Worm (Caenorhabditis elegans) whole organism, L1 larva: ENCODE data around the gene got-2.2.

Source experiments
- ama-1 ChIP-seq: fragments of 150-350 bp; optimal IDR thresholded peaks from 2 replicates; lab custom pipeline; 2014
- ceh-82 ChIP-seq, 3 experiments: fragments of 150-350 bp in 1 of 3; sonication (generic microtip) in 2 of 3; optimal IDR thresholded peaks; 2 replicates each; lab custom pipeline; 2014 to 2017; ENCODE audit warnings: missing biosample characterization in 3 of 3, missing genetic modification characterization in 3 of 3
- egl-27 ChIP-seq, 2 experiments: fragments of 150-350 bp in 1 of 2; sonication (generic microtip); optimal IDR thresholded peaks; 3 replicates each; lab custom pipeline; 2017 to 2018; ENCODE audit warnings: missing biosample characterization in 2 of 2, missing genetic modification characterization in 2 of 2, missing genetic modification reagents in 2 of 2
- elt-3 ChIP-seq, 6 experiments: fragments of 150-350 bp in 1 of 6; sonication (generic microtip); optimal IDR thresholded peaks; 2 replicates each; lab custom pipeline; 2017 to 2018; ENCODE audit warnings: missing biosample characterization in 6 of 6, missing genetic modification characterization in 6 of 6, inconsistent platforms in 1 of 6
- fkh-10 ChIP-seq: sonication (generic microtip); optimal IDR thresholded peaks from 2 replicates; lab custom pipeline; 2017; ENCODE audit warnings: missing biosample characterization, missing genetic modification reagents, missing genetic modification characterization
- lin-39 ChIP-seq: fragments of 150-350 bp; optimal IDR thresholded peaks from 2 replicates; lab custom pipeline; 2014; ENCODE audit warnings: missing biosample characterization, missing genetic modification reagents, missing genetic modification characterization
- mab-9 ChIP-seq: fragments of 200-800 bp; sonication (Bioruptor generic); IDR thresholded peaks from 2 replicates; pipeline ENCODE4 v1.3.6; 2022; ENCODE audit warnings: missing genetic modification reagents, missing genetic modification characterization, missing compliant biosample characterization
- nhr-237 ChIP-seq: fragments of 150-350 bp; optimal IDR thresholded peaks from 2 replicates; lab custom pipeline; 2014; ENCODE audit warnings: missing biosample characterization, missing genetic modification characterization
- unc-62 ChIP-seq: fragments of 150-350 bp; optimal IDR thresholded peaks from 2 replicates; lab custom pipeline; 2014; ENCODE audit warnings: missing biosample characterization, missing genetic modification reagents, missing genetic modification characterization
- vab-15 ChIP-seq: sonication (generic microtip); optimal IDR thresholded peaks from 2 replicates; lab custom pipeline; 2017; ENCODE audit warnings: missing genotype, mild to moderate bottlenecking, missing genetic modification characterization, missing compliant biosample characterization
- zag-1 ChIP-seq: fragments of 150-350 bp; optimal IDR thresholded peaks from 2 replicates; lab custom pipeline; 2014; ENCODE audit warnings: missing biosample characterization, missing genetic modification characterization

DNA sequence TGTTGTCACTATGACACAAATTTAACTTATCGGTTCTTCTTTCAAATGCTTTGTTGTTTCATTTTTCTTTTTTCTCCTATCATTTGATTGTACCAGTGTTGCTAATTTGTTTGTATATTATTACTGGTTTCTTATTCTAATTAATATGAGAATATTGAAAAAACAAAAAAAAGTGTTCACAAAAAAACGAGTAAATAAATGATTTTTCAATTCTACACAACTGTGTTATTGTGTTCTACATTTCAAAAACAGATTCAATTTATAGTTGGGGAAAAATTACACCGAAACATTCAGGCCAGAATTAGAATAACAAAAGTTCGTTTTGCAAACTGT, 12.7 kb downstream of the got-2.2 start:
- TF ChIP-seq unc-62 (GFP tag; lab: Kevin White, UChicago): no peak
- TF ChIP-seq vab-15 (tag; lab: Kevin White, UChicago): no peak
- TF ChIP-seq fkh-10 (GFP tag; lab: Kevin White, UChicago): no peak
- TF ChIP-seq elt-3 (tag; optimal IDR thresholded peaks at IDR 0.05; lab: Kevin White, UChicago): no peak
- TF ChIP-seq lin-39 (tag; lab: Kevin White, UChicago): no peak
- no peak for TF ChIP-seq ceh-82 (tag; optimal IDR thresholded peaks at IDR 0.05; lab: Kevin White, UChicago)
- TF ChIP-seq nhr-237 (tag; lab: Kevin White, UChicago): no peak
- no peak for TF ChIP-seq zag-1 (tag; lab: Kevin White, UChicago)
- TF ChIP-seq egl-27 (tag; optimal IDR thresholded peaks at IDR 0.05; lab: Kevin White, UChicago): no peak
- TF ChIP-seq ama-1 (lab: Kevin White, UChicago): no peak
- TF ChIP-seq mab-9 (GFP tag; lab: Robert Waterston, UW): no peak
